Worm (Caenorhabditis elegans) whole organism, young adult: ENCODE results near the gene Y37D8A.26.

ENCODE experiments used
- B0019.2 ChIP-seq: fragments of 200-800 bp; sonication (Bioruptor generic); conservative IDR thresholded peaks from 2 replicates; pipeline ENCODE4 v1.3.6; 2022; ENCODE audit warnings: missing genetic modification reagents, missing genetic modification characterization, missing compliant biosample characterization
- B0261.1 ChIP-seq: sonication (generic microtip); optimal IDR thresholded peaks from 2 replicates; lab custom pipeline; 2016; ENCODE audit warnings: mild to moderate bottlenecking, missing genetic modification characterization, moderate library complexity, missing compliant biosample characterization
- C06A6.2 ChIP-seq: fragments of 200-800 bp; sonication (Bioruptor generic); conservative IDR thresholded peaks from 2 replicates; pipeline ENCODE4 v1.3.6; 2022; ENCODE audit warnings: missing genetic modification characterization, missing compliant biosample characterization
- F33H1.4 ChIP-seq: fragments of 200-800 bp; sonication (Bioruptor generic); IDR thresholded peaks from 2 replicates; pipeline ENCODE4 v1.3.6; 2022; ENCODE audit warnings: missing genetic modification reagents, missing genetic modification characterization, missing compliant biosample characterization
- F37B4.10 ChIP-seq: fragments of 200-800 bp; sonication (Bioruptor generic); IDR thresholded peaks from 2 replicates; pipeline ENCODE4 v1.3.6; 2022; ENCODE audit warnings: missing genetic modification characterization, missing compliant biosample characterization
- F49E8.2 ChIP-seq: sonication (generic microtip); optimal IDR thresholded peaks from 3 replicates; lab custom pipeline; 2017; ENCODE audit warnings: missing genetic modification characterization, mild to moderate bottlenecking, missing compliant biosample characterization, antibody characterized with exemption, moderate library complexity; ENCODE audit not compliant: insufficient read depth
- K11D2.4 ChIP-seq: fragments of 200-800 bp; sonication (Bioruptor generic); IDR thresholded peaks from 2 replicates; pipeline ENCODE4 v1.3.6; 2022; ENCODE audit warnings: missing genetic modification reagents, missing genetic modification characterization, missing compliant biosample characterization
- Y53G8AR.9 ChIP-seq: fragments of 200-800 bp; sonication (Bioruptor generic); conservative IDR thresholded peaks from 2 replicates; pipeline ENCODE4 v1.3.6; 2022; ENCODE audit warnings: missing genetic modification reagents, missing genetic modification characterization, missing compliant biosample characterization
- Y79H2A.3 ChIP-seq: fragments of 200-800 bp; sonication (Bioruptor generic); conservative IDR thresholded peaks from 2 replicates; pipeline ENCODE4 v1.3.6; 2022; ENCODE audit warnings: missing genetic modification reagents, missing genetic modification characterization, missing compliant biosample characterization
- ama-1 ChIP-seq, 3 experiments: fragments of 150-350 bp in 1 of 3; sonication (generic microtip) in 2 of 3; optimal IDR thresholded peaks; 2 replicates each; lab custom pipeline; 2014 to 2018; ENCODE audit warnings: missing biosample characterization in 2 of 3, missing genetic modification characterization in 2 of 3, missing genetic modification reagents in 2 of 3
- aptf-2 ChIP-seq: fragments of 200-800 bp; sonication (Bioruptor generic); conservative IDR thresholded peaks from 2 replicates; pipeline ENCODE4 v1.3.6; 2022; ENCODE audit warnings: missing genetic modification reagents, missing genetic modification characterization, missing compliant biosample characterization
- aptf-3 ChIP-seq: fragments of 200-800 bp; sonication (Bioruptor generic); IDR thresholded peaks from 2 replicates; pipeline ENCODE4 v1.3.6; 2022; ENCODE audit warnings: missing genetic modification characterization, missing compliant biosample characterization
- athp-1 ChIP-seq: sonication (generic microtip); optimal IDR thresholded peaks from 2 replicates; lab custom pipeline; 2017; ENCODE audit warnings: mild to moderate bottlenecking, missing genetic modification characterization, missing compliant biosample characterization
- bed-1 ChIP-seq: fragments of 200-800 bp; sonication (Bioruptor generic); IDR thresholded peaks from 2 replicates; pipeline ENCODE4 v1.3.6; 2022; ENCODE audit warnings: missing genetic modification reagents, missing genetic modification characterization, missing compliant biosample characterization
- dox-1 ChIP-seq: fragments of 200-800 bp; sonication (Bioruptor generic); IDR thresholded peaks from 2 replicates; pipeline ENCODE4 v1.3.6; 2022; ENCODE audit warnings: missing genetic modification reagents, missing genetic modification characterization, missing compliant biosample characterization
- egl-18 ChIP-seq: fragments of 200-800 bp; sonication (Bioruptor generic); IDR thresholded peaks from 2 replicates; pipeline ENCODE4 v1.3.6; 2022; ENCODE audit warnings: missing genetic modification reagents, missing genetic modification characterization, missing compliant biosample characterization
- him-1 ChIP-seq: sonication (generic microtip); optimal IDR thresholded peaks from 2 replicates; lab custom pipeline; 2016; ENCODE audit warnings: missing genotype, missing genetic modification reagents, missing genetic modification characterization, missing compliant biosample characterization
- hlh-12 ChIP-seq: sonication (generic microtip); optimal IDR thresholded peaks from 2 replicates; lab custom pipeline; 2016; ENCODE audit warnings: missing genetic modification characterization, missing compliant biosample characterization
- hlh-26 ChIP-seq: fragments of 200-800 bp; sonication (Bioruptor generic); conservative IDR thresholded peaks from 2 replicates; pipeline ENCODE4 v1.3.6; 2022; ENCODE audit warnings: missing genetic modification reagents, missing genetic modification characterization, missing compliant biosample characterization
- let-607 ChIP-seq, 2 experiments: fragments of 200-800 bp in 1 of 2; sonication (Bioruptor generic) in 1 of 2; sonication (generic microtip) in 1 of 2; optimal IDR thresholded peaks; 2 replicates each; lab custom pipeline; 2016 to 2018; ENCODE audit warnings: mild to moderate bottlenecking in 2 of 2, missing compliant biosample characterization in 2 of 2, missing genetic modification characterization in 2 of 2, moderate library complexity in 2 of 2, missing genotype in 1 of 2
- lin-40 ChIP-seq: sonication (generic microtip); optimal IDR thresholded peaks from 2 replicates; lab custom pipeline; 2016; ENCODE audit warnings: missing genetic modification characterization, mild to moderate bottlenecking, missing compliant biosample characterization, missing genotype, missing genetic modification reagents
- lir-1 ChIP-seq: fragments of 200-800 bp; sonication (Bioruptor generic); conservative IDR thresholded peaks from 2 replicates; pipeline ENCODE4 v1.3.6; 2022; ENCODE audit warnings: missing genetic modification reagents, missing genetic modification characterization, missing compliant biosample characterization
- madf-10 ChIP-seq: sonication (generic microtip); optimal IDR thresholded peaks from 2 replicates; lab custom pipeline; 2016; ENCODE audit warnings: mild to moderate bottlenecking, missing genetic modification characterization, missing compliant biosample characterization
- mcd-1 ChIP-seq: fragments of 200-800 bp; sonication (Bioruptor generic); IDR thresholded peaks from 2 replicates; pipeline ENCODE4 v1.3.6; 2022; ENCODE audit warnings: missing genetic modification reagents, missing genetic modification characterization, missing compliant biosample characterization
- mes-4 ChIP-seq: sonication (generic microtip); optimal IDR thresholded peaks from 2 replicates; lab custom pipeline; 2016; ENCODE audit warnings: missing genotype, missing genetic modification characterization, missing compliant biosample characterization
- nfyb-1 ChIP-seq: fragments of 200-800 bp; sonication (Bioruptor generic); IDR thresholded peaks from 2 replicates; pipeline ENCODE4 v1.3.6; 2022; ENCODE audit warnings: missing genetic modification reagents, missing genetic modification characterization, missing compliant biosample characterization
- nhr-90 ChIP-seq: sonication (generic microtip); optimal IDR thresholded peaks from 2 replicates; lab custom pipeline; 2016; ENCODE audit warnings: missing genotype, mild to moderate bottlenecking, missing genetic modification characterization, missing compliant biosample characterization
- rec-8 ChIP-seq, 2 experiments: sonication (generic microtip); optimal IDR thresholded peaks; 2 replicates each; lab custom pipeline; 2016; ENCODE audit warnings: mild to moderate bottlenecking in 2 of 2, missing genetic modification characterization in 2 of 2, missing genetic modification reagents in 2 of 2, missing genotype in 2 of 2, missing biosample characterization in 1 of 2, missing compliant biosample characterization in 1 of 2, moderate library complexity in 1 of 2
- sdz-38 ChIP-seq: sonication (generic microtip); optimal IDR thresholded peaks from 2 replicates; lab custom pipeline; 2016; ENCODE audit warnings: missing genotype, missing genetic modification characterization, missing compliant biosample characterization
- snpc-1.3 ChIP-seq: sonication (generic microtip); optimal IDR thresholded peaks from 2 replicates; lab custom pipeline; 2017; ENCODE audit warnings: missing genetic modification characterization, mild to moderate bottlenecking, missing compliant biosample characterization, antibody characterized with exemption, moderate library complexity, missing genotype, missing genetic modification reagents; ENCODE audit not compliant: insufficient read depth
- snpc-4 ChIP-seq, 5 experiments: fragments of 150-350 bp in 1 of 5; sonication (generic microtip) in 4 of 5; optimal IDR thresholded peaks; 2 replicates each; lab custom pipeline; 2014 to 2018; ENCODE audit warnings: missing genetic modification characterization in 5 of 5, missing biosample characterization in 3 of 5, antibody characterized with exemption in 2 of 5, mild to moderate bottlenecking in 2 of 5, missing compliant biosample characterization in 2 of 5, missing genotype in 2 of 5, moderate library complexity in 2 of 5, missing genetic modification reagents in 1 of 5
- sptf-2 ChIP-seq: fragments of 200-800 bp; sonication (Bioruptor generic); optimal IDR thresholded peaks from 2 replicates; lab custom pipeline; 2018; ENCODE audit warnings: mild to moderate bottlenecking, missing genetic modification characterization, missing compliant biosample characterization
- tbx-9 ChIP-seq: sonication (generic microtip); optimal IDR thresholded peaks from 2 replicates; lab custom pipeline; 2016; ENCODE audit warnings: borderline replicate concordance, missing genetic modification characterization, inconsistent platforms, missing compliant biosample characterization
- tlf-1 ChIP-seq: fragments of 200-800 bp; sonication (Bioruptor generic); optimal IDR thresholded peaks from 2 replicates; lab custom pipeline; 2018; ENCODE audit warnings: mild to moderate bottlenecking, missing genetic modification characterization, missing compliant biosample characterization
- unc-62 ChIP-seq: fragments of 150-350 bp; optimal IDR thresholded peaks from 2 replicates; lab custom pipeline; 2014; ENCODE audit warnings: missing biosample characterization, missing genetic modification reagents, missing genetic modification characterization
- ztf-18 ChIP-seq: sonication (generic microtip); optimal IDR thresholded peaks from 2 replicates; lab custom pipeline; 2016; ENCODE audit warnings: missing genotype, mild to moderate bottlenecking, missing genetic modification characterization, missing compliant biosample characterization
- ztf-25 ChIP-seq: fragments of 200-800 bp; sonication (Bioruptor generic); IDR thresholded peaks from 2 replicates; pipeline ENCODE4 v1.3.6; 2022; ENCODE audit warnings: missing genetic modification reagents, missing genetic modification characterization, missing compliant biosample characterization
- ztf-6 ChIP-seq: fragments of 200-800 bp; sonication (Bioruptor generic); IDR thresholded peaks from 2 replicates; pipeline ENCODE4 v1.3.6; 2022; ENCODE audit warnings: missing genetic modification reagents, missing genetic modification characterization, missing compliant biosample characterization

Y37D8A.26 gene

ce11 chrIII:12904987-12905541 lies 48.5 kb upstream of the Y37D8A.26 start, which contains the start of gene cox-5A (continued):
- TF ChIP-seq tbx-9 (no peak), egl-18 (GFP tag; lab: Robert Waterston, UW) (peak; percentile 92), F37B4.10 (GFP tag; lab: Robert Waterston, UW) (peak; percentile 91; the same call in 1 of the 2 replicates), F33H1.4 (GFP tag; lab: Robert Waterston, UW) (peak; percentile 87), Y79H2A.3 (GFP tag; lab: Robert Waterston, UW) (peak; percentile 88), ztf-18 (tag; lab: Kevin White, UChicago) (peak; percentile 86), lir-1 (GFP tag; lab: Robert Waterston, UW) (peak; percentile 96), nfyb-1 (GFP tag; lab: Robert Waterston, UW) (peak; percentile 99), let-607 (tag; optimal IDR thresholded peaks at IDR 0.05; lab: Kevin White, UChicago) (peak; percentile 90 to 95), madf-10 (tag; lab: Kevin White, UChicago) (peak; percentile 95), aptf-2 (0 out of 2 replicates have a peak, but pooled peaks have one; percentile 31), Y53G8AR.9 (GFP tag; lab: Robert Waterston, UW) (peak; percentile 100), dox-1 (GFP tag; lab: Robert Waterston, UW) (peak; percentile 99), lin-40 (tag; lab: Kevin White, UChicago) (peak; percentile 99), unc-62 (GFP tag; lab: Kevin White, UChicago) (peak; percentile 68), sptf-2 (peak; percentile 47), F49E8.2 (tag; lab: Kevin White, UChicago) (peak; percentile 93), nhr-90 (peak; percentile 79), rec-8 (tag; optimal IDR thresholded peaks at IDR 0.05; lab: Kevin White, UChicago) (peak in 1 of 2 experiments; percentile 35), K11D2.4 (GFP tag; lab: Robert Waterston, UW) (peak; percentile 98), ztf-25 (GFP tag; lab: Robert Waterston, UW) (peak; percentile 72; the same call in 1 of the 2 replicates), bed-1 (GFP tag; lab: Robert Waterston, UW) (no peak), hlh-12 (tag; lab: Kevin White, UChicago) (no peak), snpc-1.3 (tag; lab: Kevin White, UChicago) (peak; percentile 97), aptf-3 (no peak), mes-4 (tag; lab: Kevin White, UChicago) (peak; percentile 20), hlh-26 (GFP tag; lab: Robert Waterston, UW) (no peak), ztf-6 (GFP tag; lab: Robert Waterston, UW) (peak; percentile 89), B0019.2 (peak; percentile 87), sdz-38 (tag; lab: Kevin White, UChicago) (no peak), tlf-1 (GFP tag; lab: Kevin White, UChicago) (peak; percentile 99), B0261.1 (tag; lab: Kevin White, UChicago) (peak; percentile 26), athp-1 (tag; lab: Kevin White, UChicago) (peak; percentile 98), snpc-4 (GFP tag; optimal IDR thresholded peaks at IDR 0.05; lab: Kevin White, UChicago) (peak; percentile 85), snpc-4 (tag; optimal IDR thresholded peaks at IDR 0.05; lab: Kevin White, UChicago) (peak; percentile 91 to 94 (median 94)), C06A6.2 (GFP tag; lab: Robert Waterston, UW) (peak; percentile 97), him-1 (tag; lab: Kevin White, UChicago) (peak; percentile 75), mcd-1 (GFP tag; lab: Robert Waterston, UW) (peak; percentile 97), ama-1 (optimal IDR thresholded peaks at IDR 0.05; lab: Kevin White, UChicago) (peak; percentile 0), ama-1 (GFP tag; optimal IDR thresholded peaks at IDR 0.05; lab: Kevin White, UChicago) (peak in 1 of 2 experiments; percentile 88)
